Worm (Caenorhabditis elegans) whole organism, young adult: ENCODE data around the gene K10C9.7.

ENCODE experiments used
- snpc-4 ChIP-seq, 5 experiments: fragments of 150-350 bp in 1 of 5; sonication (generic microtip) in 4 of 5; optimal IDR thresholded peaks; 2 replicates each; lab custom pipeline; 2014 to 2018; ENCODE audit warnings: missing genetic modification characterization in 5 of 5, missing biosample characterization in 3 of 5, antibody characterized with exemption in 2 of 5, mild to moderate bottlenecking in 2 of 5, missing compliant biosample characterization in 2 of 5, missing genotype in 2 of 5, moderate library complexity in 2 of 5, missing genetic modification reagents in 1 of 5
- ztf-22 ChIP-seq: fragments of 200-800 bp; sonication (Bioruptor generic); optimal IDR thresholded peaks from 2 replicates; lab custom pipeline; 2018; ENCODE audit warnings: mild to moderate bottlenecking, missing genetic modification characterization, moderate library complexity, missing compliant biosample characterization
- ztf-3 ChIP-seq: fragments of 200-800 bp; sonication (Bioruptor generic); optimal IDR thresholded peaks from 2 replicates; lab custom pipeline; 2018; ENCODE audit warnings: mild to moderate bottlenecking, missing genetic modification characterization, missing compliant biosample characterization

DNA sequence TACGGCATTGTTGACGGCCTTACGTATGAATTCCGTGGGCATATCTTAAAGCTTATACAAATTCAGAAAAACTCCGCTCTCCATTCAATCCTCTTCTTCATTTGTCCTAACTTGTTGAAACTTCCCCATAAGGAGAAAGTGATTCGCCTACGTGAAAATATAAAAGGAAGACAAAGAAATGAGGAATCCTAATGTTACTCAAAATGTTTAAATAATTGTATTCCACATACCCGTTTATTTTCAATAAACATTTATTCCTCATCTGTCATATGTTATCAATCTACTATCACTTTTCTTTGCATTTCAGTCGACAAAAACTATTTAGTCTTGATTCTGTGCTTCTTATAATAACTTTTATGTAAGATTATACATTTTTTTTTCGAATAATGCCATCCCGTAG lies 20.6 kb upstream of the K10C9.7 start, which contains the start of gene clec-203:
- TF ChIP-seq ztf-3 (GFP tag; lab: Kevin White, UChicago) (no peak), snpc-4 (GFP tag; optimal IDR thresholded peaks at IDR 0.05; lab: Kevin White, UChicago) (no peak), snpc-4 (tag; optimal IDR thresholded peaks at IDR 0.05; lab: Kevin White, UChicago) (no peak), ztf-22 (GFP tag; lab: Kevin White, UChicago) (no peak)
